Fruit fly (Drosophila melanogaster): Measurements from ENCODE around the gene ss.

ss gene

DNA sequence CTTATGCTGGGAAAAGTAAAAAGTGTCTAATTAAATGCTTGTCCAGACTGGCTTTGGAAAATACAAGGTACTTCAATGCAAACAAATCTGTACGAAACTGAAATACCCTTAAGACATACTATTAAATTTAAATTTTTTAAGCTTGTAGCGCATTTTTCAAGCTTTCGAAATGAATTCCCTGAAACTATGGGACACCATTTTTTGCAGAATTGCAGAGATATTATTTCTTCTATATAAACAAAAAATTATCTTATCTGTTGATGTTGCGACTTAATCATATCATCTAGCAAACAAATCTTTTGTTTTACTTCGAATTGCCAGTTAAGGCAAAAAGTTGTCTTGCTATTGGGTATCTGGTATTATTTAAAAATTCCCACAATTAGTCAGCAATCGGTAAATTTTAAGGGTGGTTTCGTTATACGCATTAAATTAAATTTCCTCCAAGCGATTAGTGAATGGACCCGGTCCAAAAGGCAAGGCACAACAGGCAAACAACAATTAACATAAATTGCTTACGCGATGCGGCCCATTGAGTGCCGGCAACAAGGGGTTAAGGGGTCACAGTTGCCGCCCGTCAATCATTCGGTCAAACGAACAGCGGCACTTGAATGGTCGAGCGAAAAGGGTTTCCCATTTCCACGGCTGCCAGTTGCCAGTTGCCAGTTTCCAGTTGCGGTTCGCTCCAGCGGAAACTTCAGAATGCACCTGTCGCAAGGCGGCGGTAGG is 67.0 kb downstream of the ss start:
- TF ChIP-seq Myc (optimal IDR thresholded peaks at IDR 0.05) (no peak), Sin3A (optimal IDR thresholded peaks at IDR 0.05) (no peak), ttk (optimal IDR thresholded peaks at IDR 0.05) (no peak), insv (optimal IDR thresholded peaks at IDR 0.05) (no peak), psq (optimal IDR thresholded peaks at IDR 0.05) (no peak), h (optimal IDR thresholded peaks at IDR 0.05) (no peak)

- no peak for TF ChIP-seq ttk (optimal IDR thresholded peaks at IDR 0.05)
- no peak for TF ChIP-seq h (optimal IDR thresholded peaks at IDR 0.05)
- no peak for TF ChIP-seq Myc (optimal IDR thresholded peaks at IDR 0.05)
- TF ChIP-seq psq (optimal IDR thresholded peaks at IDR 0.05), result no peak
- TF ChIP-seq insv (optimal IDR thresholded peaks at IDR 0.05), result no peak
- TF ChIP-seq Sin3A (optimal IDR thresholded peaks at IDR 0.05), result no peak
These were observed 67.9 kb downstream of the ss start for dm6 chr3R:16335438-16336073.

- no peak for TF ChIP-seq psq (optimal IDR thresholded peaks at IDR 0.05)
- no peak for TF ChIP-seq Myc (optimal IDR thresholded peaks at IDR 0.05)
- TF ChIP-seq ttk (optimal IDR thresholded peaks at IDR 0.05), result no peak
- TF ChIP-seq insv (optimal IDR thresholded peaks at IDR 0.05), result no peak
- no peak for TF ChIP-seq Sin3A (optimal IDR thresholded peaks at IDR 0.05)
- TF ChIP-seq h (optimal IDR thresholded peaks at IDR 0.05), result no peak
These were observed 68.7 kb downstream of the ss start for dm6 chr3R:16334797-16335196.

- TF ChIP-seq Sin3A (optimal IDR thresholded peaks at IDR 0.05) (no peak), ttk (optimal IDR thresholded peaks at IDR 0.05) (no peak), psq (optimal IDR thresholded peaks at IDR 0.05) (no peak)
These were observed 69.2 kb downstream of the ss start for dm6 chr3R:16334329-16334728.

- TF ChIP-seq ttk (optimal IDR thresholded peaks at IDR 0.05), result no peak
- TF ChIP-seq Myc (optimal IDR thresholded peaks at IDR 0.05), result no peak
- TF ChIP-seq Sin3A (optimal IDR thresholded peaks at IDR 0.05), result no peak
- TF ChIP-seq insv (optimal IDR thresholded peaks at IDR 0.05), result no peak
- TF ChIP-seq psq (optimal IDR thresholded peaks at IDR 0.05), result no peak
- no peak for TF ChIP-seq h (optimal IDR thresholded peaks at IDR 0.05)
These were observed 71.6 kb downstream of the ss start for dm6 chr3R:16331809-16332343.

dm6 chr3R:16329797-16330196 is 73.7 kb downstream of the ss start:
- TF ChIP-seq ttk (optimal IDR thresholded peaks at IDR 0.05) (no peak), h (optimal IDR thresholded peaks at IDR 0.05) (no peak), insv (optimal IDR thresholded peaks at IDR 0.05) (no peak), psq (optimal IDR thresholded peaks at IDR 0.05) (no peak), Myc (optimal IDR thresholded peaks at IDR 0.05) (no peak), Sin3A (optimal IDR thresholded peaks at IDR 0.05) (no peak)

dm6 chr3R:16327549-16327948 is 75.9 kb downstream of the ss start, which contains the start of gene CG17930:
TSS of gene CG17930 (plus strand) at chr3R:16327849.
- TF ChIP-seq Myc (optimal IDR thresholded peaks at IDR 0.05) (no peak), insv (optimal IDR thresholded peaks at IDR 0.05) (no peak), h (optimal IDR thresholded peaks at IDR 0.05) (no peak)

DNA sequence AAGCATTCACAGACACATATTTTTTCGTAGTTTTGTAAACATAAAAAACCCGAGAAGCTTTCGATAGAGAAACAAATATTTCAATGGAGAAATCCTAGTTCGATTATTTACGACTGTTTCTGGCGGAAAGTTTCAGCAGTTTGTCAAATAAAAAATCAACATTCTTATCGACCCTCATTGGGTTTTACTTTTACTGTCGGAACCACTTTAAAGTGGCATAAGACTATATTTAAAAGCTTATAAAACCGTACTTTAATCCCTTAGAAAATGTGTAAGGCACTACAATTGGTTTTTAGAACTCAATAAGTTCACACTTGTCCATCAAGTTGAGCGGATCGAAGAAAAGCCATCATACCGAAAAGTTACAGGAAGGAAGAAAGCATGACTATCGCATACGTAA is 78.3 kb downstream of the ss start, which contains the start of gene CG17929:
TSS of gene CG17929 (plus strand) at position 301 of the 400 bp plus-strand sequence.
- no peak for TF ChIP-seq ttk (optimal IDR thresholded peaks at IDR 0.05)
- no peak for TF ChIP-seq insv (optimal IDR thresholded peaks at IDR 0.05)
- TF ChIP-seq psq (optimal IDR thresholded peaks at IDR 0.05), result no peak
- no peak for TF ChIP-seq Sin3A (optimal IDR thresholded peaks at IDR 0.05)
- TF ChIP-seq h (optimal IDR thresholded peaks at IDR 0.05), result no peak
- TF ChIP-seq Myc (optimal IDR thresholded peaks at IDR 0.05), result no peak
